Worm (Caenorhabditis elegans) whole organism, early embryonic: ENCODE results near the gene F49H6.8.

ENCODE experiments used
- B0310.2 ChIP-seq: sonication (generic microtip); optimal IDR thresholded peaks from 2 replicates; lab custom pipeline; 2016; ENCODE audit warnings: mild to moderate bottlenecking, missing genetic modification characterization, missing compliant biosample characterization
- ama-1 ChIP-seq: fragments of 150-350 bp; optimal IDR thresholded peaks from 2 replicates; lab custom pipeline; 2014

ce11 chrV:17019690-17020089, 2.8 kb downstream of the F49H6.8 start, which contains the start of gene F49H6.17:
- no peak for TF ChIP-seq ama-1 (lab: Kevin White, UChicago)
- TF ChIP-seq B0310.2 (tag; lab: Kevin White, UChicago), result no peak
